Worm (Caenorhabditis elegans) whole organism, mixed stage, embryonic: ENCODE results near the gene C30H6.12.

Experiments
- M03D4.4 ChIP-seq: sonication (generic microtip); optimal IDR thresholded peaks from 2 replicates; lab custom pipeline; 2017; ENCODE audit warnings: mild to moderate bottlenecking, missing genetic modification characterization, missing compliant biosample characterization
- bed-3 ChIP-seq: fragments of 200-800 bp; sonication (Bioruptor generic); optimal IDR thresholded peaks from 3 replicates; lab custom pipeline; 2018; ENCODE audit warnings: mild to moderate bottlenecking, missing genetic modification characterization, moderate library complexity, missing compliant biosample characterization
- blmp-1 ChIP-seq: fragments of 150-350 bp; optimal IDR thresholded peaks from 2 replicates; lab custom pipeline; 2014; ENCODE audit warnings: missing biosample characterization, missing genetic modification characterization
- ceh-39 ChIP-seq: fragments of 150-350 bp; optimal IDR thresholded peaks from 2 replicates; lab custom pipeline; 2014; ENCODE audit warnings: missing biosample characterization, missing genetic modification characterization
- ceh-43 ChIP-seq: fragments of 200-800 bp; sonication (Bioruptor generic); optimal IDR thresholded peaks from 2 replicates; lab custom pipeline; 2018; ENCODE audit warnings: mild to moderate bottlenecking, missing genetic modification characterization, moderate library complexity, missing compliant biosample characterization
- ces-1 ChIP-seq: fragments of 150-350 bp; optimal IDR thresholded peaks from 2 replicates; lab custom pipeline; 2014; ENCODE audit warnings: missing biosample characterization, missing genetic modification reagents, missing genetic modification characterization
- cnd-1 ChIP-seq: fragments of 200-800 bp; sonication (Bioruptor generic); optimal IDR thresholded peaks from 2 replicates; lab custom pipeline; 2018; ENCODE audit warnings: mild to moderate bottlenecking, missing genetic modification characterization, missing compliant biosample characterization
- drap-1 ChIP-seq: fragments of 200-800 bp; sonication (Bioruptor generic); optimal IDR thresholded peaks from 3 replicates; lab custom pipeline; 2018; ENCODE audit warnings: mild to moderate bottlenecking, missing genetic modification characterization, missing compliant biosample characterization
- elt-1 ChIP-seq: sonication (generic microtip); optimal IDR thresholded peaks from 2 replicates; lab custom pipeline; 2017; ENCODE audit warnings: missing genetic modification characterization, mild to moderate bottlenecking, missing compliant biosample characterization, antibody characterized with exemption, moderate library complexity, borderline replicate concordance; ENCODE audit not compliant: insufficient read depth
- elt-3 ChIP-seq: fragments of 150-350 bp; optimal IDR thresholded peaks from 2 replicates; lab custom pipeline; 2014; ENCODE audit warnings: missing biosample characterization, missing genetic modification characterization
- flh-1 ChIP-seq: fragments of 200-800 bp; sonication (Bioruptor generic); optimal IDR thresholded peaks from 2 replicates; lab custom pipeline; 2018; ENCODE audit warnings: mild to moderate bottlenecking, missing genetic modification characterization, moderate library complexity, missing compliant biosample characterization
- ham-2 ChIP-seq: fragments of 200-800 bp; sonication (Bioruptor generic); optimal IDR thresholded peaks from 2 replicates; lab custom pipeline; 2018; ENCODE audit warnings: mild to moderate bottlenecking, missing genetic modification characterization, missing compliant biosample characterization
- hlh-1 ChIP-seq: fragments of 150-350 bp; optimal IDR thresholded peaks from 2 replicates; lab custom pipeline; 2014; ENCODE audit warnings: missing biosample characterization, missing genetic modification reagents, missing genetic modification characterization
- lin-13 ChIP-seq: fragments of 150-350 bp; optimal IDR thresholded peaks from 2 replicates; lab custom pipeline; 2014; ENCODE audit warnings: missing biosample characterization, missing genetic modification characterization
- lin-32 ChIP-seq: fragments of 200-800 bp; sonication (Bioruptor generic); optimal IDR thresholded peaks from 2 replicates; lab custom pipeline; 2018; ENCODE audit warnings: mild to moderate bottlenecking, missing genetic modification characterization, missing compliant biosample characterization
- mab-5 ChIP-seq: fragments of 150-350 bp; optimal IDR thresholded peaks from 2 replicates; lab custom pipeline; 2014; ENCODE audit warnings: missing biosample characterization, missing genetic modification characterization
- mep-1 ChIP-seq: fragments of 150-350 bp; optimal IDR thresholded peaks from 2 replicates; lab custom pipeline; 2017; ENCODE audit warnings: missing biosample characterization, missing genetic modification reagents, missing genetic modification characterization, inconsistent platforms
- mls-2 ChIP-seq: sonication (generic microtip); optimal IDR thresholded peaks from 2 replicates; lab custom pipeline; 2016; ENCODE audit warnings: mild to moderate bottlenecking, missing genetic modification characterization, moderate library complexity, missing compliant biosample characterization
- nhr-12 ChIP-seq: fragments of 150-350 bp; optimal IDR thresholded peaks from 2 replicates; lab custom pipeline; 2014; ENCODE audit warnings: missing biosample characterization, missing genetic modification characterization
- nhr-2 ChIP-seq: fragments of 150-350 bp; optimal IDR thresholded peaks from 2 replicates; lab custom pipeline; 2014; ENCODE audit warnings: missing biosample characterization, missing genetic modification characterization
- nhr-237 ChIP-seq: fragments of 150-350 bp; optimal IDR thresholded peaks from 2 replicates; lab custom pipeline; 2014; ENCODE audit warnings: missing biosample characterization, missing genetic modification characterization
- nhr-28 ChIP-seq: fragments of 150-350 bp; optimal IDR thresholded peaks from 2 replicates; lab custom pipeline; 2014; ENCODE audit warnings: missing biosample characterization, missing genetic modification characterization
- nhr-76 ChIP-seq: sonication (generic microtip); optimal IDR thresholded peaks from 2 replicates; lab custom pipeline; 2017; ENCODE audit warnings: missing biosample characterization, missing genetic modification characterization
- pha-4 ChIP-seq: fragments of 150-350 bp; optimal IDR thresholded peaks from 2 replicates; lab custom pipeline; 2018; ENCODE audit warnings: missing biosample characterization, missing genetic modification reagents, missing genetic modification characterization
- sem-2 ChIP-seq: fragments of 200-800 bp; sonication (Bioruptor generic); optimal IDR thresholded peaks from 2 replicates; lab custom pipeline; 2018; ENCODE audit warnings: mild to moderate bottlenecking, missing genetic modification characterization, missing compliant biosample characterization
- snpc-4 ChIP-seq: fragments of 150-350 bp; optimal IDR thresholded peaks from 2 replicates; lab custom pipeline; 2014; ENCODE audit warnings: missing biosample characterization, missing genetic modification characterization
- sptf-1 ChIP-seq: sonication (generic microtip); optimal IDR thresholded peaks from 2 replicates; lab custom pipeline; 2017; ENCODE audit warnings: mild to moderate bottlenecking, missing genetic modification characterization, moderate library complexity, missing compliant biosample characterization
- tbx-8 ChIP-seq: fragments of 200-800 bp; sonication (Bioruptor generic); optimal IDR thresholded peaks from 2 replicates; lab custom pipeline; 2018; ENCODE audit warnings: mild to moderate bottlenecking, missing genetic modification characterization, moderate library complexity, missing compliant biosample characterization
- unc-120 ChIP-seq: sonication (generic microtip); optimal IDR thresholded peaks from 2 replicates; lab custom pipeline; 2017; ENCODE audit warnings: missing genetic modification characterization, missing compliant biosample characterization; ENCODE audit not compliant: poor library complexity, severe bottlenecking
- unc-39 ChIP-seq: fragments of 150-350 bp; optimal IDR thresholded peaks from 2 replicates; lab custom pipeline; 2014; ENCODE audit warnings: missing biosample characterization, missing genetic modification characterization
- unc-62 ChIP-seq: fragments of 150-350 bp; optimal IDR thresholded peaks from 2 replicates; lab custom pipeline; 2014; ENCODE audit warnings: missing biosample characterization, missing genetic modification reagents, missing genetic modification characterization
- zip-8 ChIP-seq: fragments of 150-350 bp; optimal IDR thresholded peaks from 2 replicates; lab custom pipeline; 2014; ENCODE audit warnings: missing biosample characterization, missing genetic modification characterization
- ztf-11 ChIP-seq: fragments of 150-350 bp; optimal IDR thresholded peaks from 2 replicates; lab custom pipeline; 2014; ENCODE audit warnings: missing biosample characterization, missing genetic modification characterization

Gene C30H6.12

ce11 chrIV:17426970-17427369 is 43.8 kb downstream of the C30H6.12 start:
- TF ChIP-seq ces-1 (GFP tag; lab: Kevin White, UChicago) (peak; percentile 17), mls-2 (tag; lab: Kevin White, UChicago) (no peak)

ce11 chrIV:17427423-17427822 is 44.3 kb downstream of the C30H6.12 start, which contains the start of gene C06A12.3:
TSS of gene C06A12.3 (plus strand) at chrIV:17427723.
- TF ChIP-seq tbx-8 (GFP tag; lab: Kevin White, UChicago) (no peak), M03D4.4 (no peak), drap-1 (no peak), lin-13 (tag; lab: Kevin White, UChicago) (no peak), flh-1 (no peak), unc-120 (no peak), nhr-76 (tag; lab: Kevin White, UChicago) (no peak), mab-5 (tag; lab: Kevin White, UChicago) (no peak), sem-2 (GFP tag; lab: Kevin White, UChicago) (no peak), elt-1 (tag; lab: Kevin White, UChicago) (no peak), mep-1 (tag; lab: Kevin White, UChicago) (no peak), ceh-43 (GFP tag; lab: Kevin White, UChicago) (no peak), nhr-12 (tag; lab: Kevin White, UChicago) (no peak), cnd-1 (tag; lab: Kevin White, UChicago) (no peak), unc-39 (no peak), zip-8 (tag; lab: Kevin White, UChicago) (no peak), lin-32 (GFP tag; lab: Kevin White, UChicago) (no peak), hlh-1 (tag; lab: Kevin White, UChicago) (no peak), pha-4 (tag; lab: Kevin White, UChicago) (no peak)

ce11 chrIV:17431287-17431686 is 48.1 kb downstream of the C30H6.12 start, which contains the start of gene lact-6:
TSS of gene lact-6 (minus strand) at chrIV:17431387.
- TF ChIP-seq bed-3 (GFP tag; lab: Kevin White, UChicago), result no peak
- no peak for TF ChIP-seq blmp-1
- no peak for TF ChIP-seq lin-32 (GFP tag; lab: Kevin White, UChicago)
- TF ChIP-seq mls-2 (tag; lab: Kevin White, UChicago), result no peak
- TF ChIP-seq zip-8 (tag; lab: Kevin White, UChicago), result no peak
- TF ChIP-seq elt-1 (tag; lab: Kevin White, UChicago), result no peak
- no peak for TF ChIP-seq unc-120
- no peak for TF ChIP-seq cnd-1 (tag; lab: Kevin White, UChicago)
- TF ChIP-seq ztf-11 (tag; lab: Kevin White, UChicago), result no peak
- TF ChIP-seq nhr-76 (tag; lab: Kevin White, UChicago), result no peak
- no peak for TF ChIP-seq ceh-39 (tag; lab: Kevin White, UChicago)
- no peak for TF ChIP-seq snpc-4 (tag; lab: Kevin White, UChicago)
- no peak for TF ChIP-seq flh-1
- TF ChIP-seq unc-62 (GFP tag; lab: Kevin White, UChicago), result no peak
- no peak for TF ChIP-seq sptf-1 (tag; lab: Kevin White, UChicago)

ce11 chrIV:17432223-17432826 is 49.2 kb downstream of the C30H6.12 start:
- TF ChIP-seq unc-120 (no peak), nhr-28 (tag; lab: Kevin White, UChicago) (no peak), drap-1 (no peak), ham-2 (GFP tag; lab: Kevin White, UChicago) (no peak), hlh-1 (tag; lab: Kevin White, UChicago) (no peak), sem-2 (GFP tag; lab: Kevin White, UChicago) (no peak), nhr-2 (tag; lab: Kevin White, UChicago) (no peak), tbx-8 (GFP tag; lab: Kevin White, UChicago) (no peak), lin-13 (tag; lab: Kevin White, UChicago) (no peak), mab-5 (tag; lab: Kevin White, UChicago) (no peak), elt-1 (tag; lab: Kevin White, UChicago) (no peak), M03D4.4 (no peak)

DNA sequence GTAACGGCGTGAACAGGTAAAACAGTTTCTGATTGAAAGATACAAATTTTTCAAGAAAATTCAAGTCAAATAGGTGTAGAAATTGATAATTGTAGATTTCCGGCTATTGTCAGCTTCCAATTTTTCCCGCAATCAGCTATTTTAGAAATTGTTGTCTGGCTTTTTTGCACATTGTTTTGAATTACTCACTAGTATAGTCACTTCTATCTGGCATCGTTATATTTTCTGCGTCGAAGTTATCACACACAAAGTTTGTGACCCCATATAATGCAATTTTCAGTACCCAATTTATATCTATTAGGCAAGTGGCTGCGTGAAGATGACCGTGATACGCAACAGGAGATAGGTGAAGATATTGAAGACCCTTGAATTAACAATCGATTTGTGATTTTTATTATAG is 52.1 kb downstream of the C30H6.12 start:
- TF ChIP-seq elt-3 (tag; lab: Kevin White, UChicago), result no peak
- TF ChIP-seq nhr-237 (tag; lab: Kevin White, UChicago), result no peak
- TF ChIP-seq sptf-1 (tag; lab: Kevin White, UChicago), result no peak
- TF ChIP-seq bed-3 (GFP tag; lab: Kevin White, UChicago), result no peak
- no peak for TF ChIP-seq lin-13 (tag; lab: Kevin White, UChicago)
- no peak for TF ChIP-seq flh-1
- TF ChIP-seq nhr-76 (tag; lab: Kevin White, UChicago), result no peak
- TF ChIP-seq unc-39, result no peak
- no peak for TF ChIP-seq ceh-39 (tag; lab: Kevin White, UChicago)
- TF ChIP-seq mls-2 (tag; lab: Kevin White, UChicago), result no peak
- no peak for TF ChIP-seq mab-5 (tag; lab: Kevin White, UChicago)
- no peak for TF ChIP-seq snpc-4 (tag; lab: Kevin White, UChicago)
- TF ChIP-seq ham-2 (GFP tag; lab: Kevin White, UChicago), result no peak
- TF ChIP-seq nhr-28 (tag; lab: Kevin White, UChicago), result no peak
